Worm (Caenorhabditis elegans) whole organism, young adult: Measurements from ENCODE around the gene F09F7.5.
A peak's percentile ranks its signal among the peaks of the same experiment; 100 is the strongest.

ENCODE experiments used
- B0336.3 ChIP-seq: fragments of 200-800 bp; sonication (Bioruptor generic); IDR thresholded peaks from 2 replicates; pipeline ENCODE4 v1.3.6; 2022; ENCODE audit warnings: missing genetic modification characterization, missing compliant biosample characterization
- C06A6.2 ChIP-seq: fragments of 200-800 bp; sonication (Bioruptor generic); conservative IDR thresholded peaks from 2 replicates; pipeline ENCODE4 v1.3.6; 2022; ENCODE audit warnings: missing genetic modification characterization, missing compliant biosample characterization
- F10E7.11 ChIP-seq: sonication (generic microtip); optimal IDR thresholded peaks from 2 replicates; lab custom pipeline; 2017; ENCODE audit warnings: mild to moderate bottlenecking, missing genetic modification characterization, moderate library complexity, missing compliant biosample characterization
- F33H1.4 ChIP-seq: fragments of 200-800 bp; sonication (Bioruptor generic); IDR thresholded peaks from 2 replicates; pipeline ENCODE4 v1.3.6; 2022; ENCODE audit warnings: missing genetic modification reagents, missing genetic modification characterization, missing compliant biosample characterization
- F39B2.1 ChIP-seq: fragments of 200-800 bp; sonication (Bioruptor generic); IDR thresholded peaks from 2 replicates; pipeline ENCODE4 v1.3.6; 2022; ENCODE audit warnings: missing genetic modification reagents, missing genetic modification characterization, missing compliant biosample characterization
- F57C9.4 ChIP-seq: sonication (generic microtip); optimal IDR thresholded peaks from 2 replicates; lab custom pipeline; 2017; ENCODE audit warnings: mild to moderate bottlenecking, missing genetic modification characterization, missing compliant biosample characterization
- K12H6.12 ChIP-seq: fragments of 200-800 bp; sonication (Bioruptor generic); optimal IDR thresholded peaks from 2 replicates; lab custom pipeline; 2018; ENCODE audit warnings: mild to moderate bottlenecking, missing genetic modification characterization, missing compliant biosample characterization
- Y53G8AR.9 ChIP-seq: fragments of 200-800 bp; sonication (Bioruptor generic); conservative IDR thresholded peaks from 2 replicates; pipeline ENCODE4 v1.3.6; 2022; ENCODE audit warnings: missing genetic modification reagents, missing genetic modification characterization, missing compliant biosample characterization
- Y56A3A.18 ChIP-seq: fragments of 200-800 bp; sonication (Bioruptor generic); IDR thresholded peaks from 2 replicates; pipeline ENCODE4 v1.3.6; 2022; ENCODE audit warnings: missing genetic modification reagents, missing genetic modification characterization, missing compliant biosample characterization
- Y67H2A.10 ChIP-seq: fragments of 200-800 bp; sonication (Bioruptor generic); conservative IDR thresholded peaks from 2 replicates; pipeline ENCODE4 v1.3.6; 2022; ENCODE audit warnings: missing genetic modification reagents, missing genetic modification characterization, missing compliant biosample characterization
- Y95B8A.8 ChIP-seq: fragments of 200-800 bp; sonication (Bioruptor generic); IDR thresholded peaks from 2 replicates; pipeline ENCODE4 v1.3.6; 2022; ENCODE audit warnings: missing genetic modification reagents, missing genetic modification characterization, missing compliant biosample characterization
- ZK185.1 ChIP-seq: sonication (generic microtip); optimal IDR thresholded peaks from 2 replicates; lab custom pipeline; 2016; ENCODE audit warnings: mild to moderate bottlenecking, missing genetic modification characterization, missing compliant biosample characterization; ENCODE audit not compliant: poor library complexity, severe bottlenecking
- akir-1 ChIP-seq: fragments of 200-800 bp; sonication (Bioruptor generic); optimal IDR thresholded peaks from 2 replicates; lab custom pipeline; 2018; ENCODE audit warnings: mild to moderate bottlenecking, missing genetic modification characterization, moderate library complexity, missing compliant biosample characterization
- aptf-3 ChIP-seq: fragments of 200-800 bp; sonication (Bioruptor generic); IDR thresholded peaks from 2 replicates; pipeline ENCODE4 v1.3.6; 2022; ENCODE audit warnings: missing genetic modification characterization, missing compliant biosample characterization
- atf-7 ChIP-seq: sonication (generic microtip); optimal IDR thresholded peaks from 2 replicates; lab custom pipeline; 2017; ENCODE audit warnings: mild to moderate bottlenecking, missing genetic modification characterization, missing compliant biosample characterization
- attf-3 ChIP-seq: fragments of 200-800 bp; sonication (Bioruptor generic); conservative IDR thresholded peaks from 2 replicates; pipeline ENCODE4 v1.3.6; 2022; ENCODE audit warnings: missing genetic modification reagents, missing genetic modification characterization, missing compliant biosample characterization
- attf-5 ChIP-seq: fragments of 200-800 bp; sonication (Bioruptor generic); optimal IDR thresholded peaks from 2 replicates; lab custom pipeline; 2018; ENCODE audit warnings: mild to moderate bottlenecking, missing genetic modification characterization, missing compliant biosample characterization
- ccch-3 ChIP-seq: fragments of 200-800 bp; sonication (Bioruptor generic); optimal IDR thresholded peaks from 2 replicates; lab custom pipeline; 2018; ENCODE audit warnings: mild to moderate bottlenecking, missing genetic modification characterization, missing compliant biosample characterization
- cebp-1 ChIP-seq, 2 experiments: fragments of 200-800 bp in 1 of 2; sonication (Bioruptor generic) in 1 of 2; sonication (generic microtip) in 1 of 2; IDR thresholded peaks in 1 of 2; optimal IDR thresholded peaks in 1 of 2; 2 replicates each; pipeline versions ENCODE4 v1.3.6 to Lab custom; 2017 to 2022; ENCODE audit warnings: missing compliant biosample characterization in 2 of 2, missing genetic modification characterization in 2 of 2, mild to moderate bottlenecking in 1 of 2, missing genetic modification reagents in 1 of 2, moderate library complexity in 1 of 2
- chd-7 ChIP-seq: sonication (generic microtip); optimal IDR thresholded peaks from 2 replicates; lab custom pipeline; 2016; ENCODE audit warnings: mild to moderate bottlenecking, missing genetic modification characterization, moderate library complexity, missing compliant biosample characterization
- dpff-1 ChIP-seq: sonication (generic microtip); optimal IDR thresholded peaks from 2 replicates; lab custom pipeline; 2017; ENCODE audit warnings: mild to moderate bottlenecking, missing genetic modification characterization, missing compliant biosample characterization
- dpl-1 ChIP-seq: fragments of 150-350 bp; optimal IDR thresholded peaks from 2 replicates; lab custom pipeline; 2014; ENCODE audit warnings: missing biosample characterization, missing genetic modification reagents, missing genetic modification characterization
- egl-44 ChIP-seq: fragments of 200-800 bp; sonication (Bioruptor generic); IDR thresholded peaks from 2 replicates; pipeline ENCODE4 v1.3.6; 2022; ENCODE audit warnings: missing genetic modification reagents, missing genetic modification characterization, missing compliant biosample characterization
- ets-4 ChIP-seq: fragments of 200-800 bp; sonication (Bioruptor generic); optimal IDR thresholded peaks from 2 replicates; lab custom pipeline; 2018; ENCODE audit warnings: mild to moderate bottlenecking, missing genetic modification characterization, missing compliant biosample characterization
- hmg-1.2 ChIP-seq: fragments of 200-800 bp; sonication (Bioruptor generic); IDR thresholded peaks from 2 replicates; pipeline ENCODE4 v1.3.6; 2022; ENCODE audit warnings: missing genetic modification reagents, missing genetic modification characterization, missing compliant biosample characterization
- hsf-1 ChIP-seq: fragments of 200-800 bp; sonication (Bioruptor generic); IDR thresholded peaks from 2 replicates; pipeline ENCODE4 v1.3.6; 2022; ENCODE audit warnings: missing genetic modification reagents, missing genetic modification characterization, missing compliant biosample characterization
- let-607 ChIP-seq, 2 experiments: fragments of 200-800 bp in 1 of 2; sonication (Bioruptor generic) in 1 of 2; sonication (generic microtip) in 1 of 2; optimal IDR thresholded peaks; 2 replicates each; lab custom pipeline; 2016 to 2018; ENCODE audit warnings: mild to moderate bottlenecking in 2 of 2, missing compliant biosample characterization in 2 of 2, missing genetic modification characterization in 2 of 2, moderate library complexity in 2 of 2, missing genotype in 1 of 2
- lin-26 ChIP-seq: fragments of 200-800 bp; sonication (Bioruptor generic); IDR thresholded peaks from 2 replicates; pipeline ENCODE4 v1.3.6; 2022; ENCODE audit warnings: missing genetic modification reagents, missing genetic modification characterization, missing compliant biosample characterization
- lin-35 ChIP-seq, 3 experiments: fragments of 150-350 bp in 2 of 3; sonication (generic microtip) in 1 of 3; optimal IDR thresholded peaks; 2 replicates each; lab custom pipeline; 2014 to 2018; ENCODE audit warnings: missing biosample characterization in 3 of 3, missing genetic modification characterization in 3 of 3, missing genetic modification reagents in 3 of 3
- lin-40 ChIP-seq: sonication (generic microtip); optimal IDR thresholded peaks from 2 replicates; lab custom pipeline; 2016; ENCODE audit warnings: missing genetic modification characterization, mild to moderate bottlenecking, missing compliant biosample characterization, missing genotype, missing genetic modification reagents
- lir-1 ChIP-seq: fragments of 200-800 bp; sonication (Bioruptor generic); conservative IDR thresholded peaks from 2 replicates; pipeline ENCODE4 v1.3.6; 2022; ENCODE audit warnings: missing genetic modification reagents, missing genetic modification characterization, missing compliant biosample characterization
- madf-6 ChIP-seq: fragments of 200-800 bp; sonication (Bioruptor generic); IDR thresholded peaks from 2 replicates; pipeline ENCODE4 v1.3.6; 2022; ENCODE audit warnings: missing genetic modification reagents, missing genetic modification characterization, missing compliant biosample characterization
- mes-4 ChIP-seq: sonication (generic microtip); optimal IDR thresholded peaks from 2 replicates; lab custom pipeline; 2016; ENCODE audit warnings: missing genotype, missing genetic modification characterization, missing compliant biosample characterization
- nfyb-1 ChIP-seq: fragments of 200-800 bp; sonication (Bioruptor generic); IDR thresholded peaks from 2 replicates; pipeline ENCODE4 v1.3.6; 2022; ENCODE audit warnings: missing genetic modification reagents, missing genetic modification characterization, missing compliant biosample characterization
- nhr-80 ChIP-seq: sonication (generic microtip); optimal IDR thresholded peaks from 2 replicates; lab custom pipeline; 2016; ENCODE audit warnings: missing genetic modification characterization, missing compliant biosample characterization
- snpc-1.3 ChIP-seq: sonication (generic microtip); optimal IDR thresholded peaks from 2 replicates; lab custom pipeline; 2017; ENCODE audit warnings: missing genetic modification characterization, mild to moderate bottlenecking, missing compliant biosample characterization, antibody characterized with exemption, moderate library complexity, missing genotype, missing genetic modification reagents; ENCODE audit not compliant: insufficient read depth
- snpc-3.4 ChIP-seq: sonication (generic microtip); optimal IDR thresholded peaks from 2 replicates; lab custom pipeline; 2017; ENCODE audit warnings: missing genetic modification characterization, mild to moderate bottlenecking, missing compliant biosample characterization, antibody characterized with exemption, moderate library complexity, missing genotype, missing genetic modification reagents
- snpc-4 ChIP-seq, 5 experiments: fragments of 150-350 bp in 1 of 5; sonication (generic microtip) in 4 of 5; optimal IDR thresholded peaks; 2 replicates each; lab custom pipeline; 2014 to 2018; ENCODE audit warnings: missing genetic modification characterization in 5 of 5, missing biosample characterization in 3 of 5, antibody characterized with exemption in 2 of 5, mild to moderate bottlenecking in 2 of 5, missing compliant biosample characterization in 2 of 5, missing genotype in 2 of 5, moderate library complexity in 2 of 5, missing genetic modification reagents in 1 of 5
- somi-1 ChIP-seq: fragments of 200-800 bp; sonication (Bioruptor generic); optimal IDR thresholded peaks from 2 replicates; lab custom pipeline; 2018; ENCODE audit warnings: mild to moderate bottlenecking, missing genetic modification characterization, missing compliant biosample characterization
- tbp1 ChIP-seq: fragments of 200-800 bp; sonication (Bioruptor generic); optimal IDR thresholded peaks from 2 replicates; lab custom pipeline; 2018; ENCODE audit warnings: mild to moderate bottlenecking, missing genetic modification characterization, missing compliant biosample characterization
- unc-130 ChIP-seq: sonication (generic microtip); optimal IDR thresholded peaks from 2 replicates; lab custom pipeline; 2016; ENCODE audit warnings: missing genetic modification reagents, missing genetic modification characterization, missing compliant biosample characterization
- unc-62 ChIP-seq: fragments of 150-350 bp; optimal IDR thresholded peaks from 2 replicates; lab custom pipeline; 2014; ENCODE audit warnings: missing biosample characterization, missing genetic modification reagents, missing genetic modification characterization
- zfh-2 ChIP-seq: fragments of 200-800 bp; sonication (Bioruptor generic); conservative IDR thresholded peaks from 2 replicates; pipeline ENCODE4 v1.3.6; 2022; ENCODE audit warnings: missing genetic modification reagents, missing genetic modification characterization, missing compliant biosample characterization
- ztf-22 ChIP-seq: fragments of 200-800 bp; sonication (Bioruptor generic); optimal IDR thresholded peaks from 2 replicates; lab custom pipeline; 2018; ENCODE audit warnings: mild to moderate bottlenecking, missing genetic modification characterization, moderate library complexity, missing compliant biosample characterization

The F09F7.5 gene

DNA sequence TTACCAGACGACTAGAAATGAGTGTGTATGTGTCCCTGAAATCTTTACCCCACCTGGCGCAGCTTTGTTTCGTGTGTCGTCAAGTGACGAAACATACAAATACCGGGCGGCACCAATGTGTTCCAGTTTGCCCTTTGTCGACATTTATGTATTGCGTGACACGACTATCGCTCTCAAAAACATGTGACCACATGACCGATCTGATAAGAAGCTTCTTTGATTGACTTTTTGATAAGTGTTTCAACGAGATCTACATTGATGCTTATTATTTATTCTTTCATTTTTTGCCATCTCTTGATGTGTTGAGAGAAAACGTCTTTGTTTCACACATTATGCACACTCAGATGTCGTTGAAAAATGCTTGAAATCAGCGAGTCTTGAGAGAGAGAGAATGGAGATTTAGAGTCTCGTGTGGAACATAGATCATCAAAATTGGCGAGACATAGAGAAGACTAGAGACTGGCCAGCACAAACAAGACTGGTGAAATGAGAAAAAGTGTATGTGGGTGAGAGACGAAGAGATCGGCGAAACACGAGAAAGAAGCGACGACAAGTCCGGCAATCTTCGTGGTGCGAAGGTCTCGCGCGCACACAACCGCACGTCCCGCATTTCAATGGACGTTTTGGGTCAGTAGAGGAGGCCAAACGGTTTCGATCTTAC is 43.7 kb upstream of the F09F7.5 start:
- TF ChIP-seq unc-62 (GFP tag; lab: Kevin White, UChicago) = peak; percentile 68
- TF ChIP-seq ZK185.1 (tag; lab: Kevin White, UChicago) = peak; percentile 14
- TF ChIP-seq ztf-22 (GFP tag; lab: Kevin White, UChicago) = peak; percentile 31
- TF ChIP-seq Y95B8A.8 (GFP tag; lab: Robert Waterston, UW) = peak; percentile 58
- TF ChIP-seq K12H6.12 (tag; lab: Kevin White, UChicago) = peak; percentile 39
- peak; percentile 72 for TF ChIP-seq zfh-2 (GFP tag; lab: Robert Waterston, UW)
- peak; percentile 10; the same call in 1 of the 2 replicates for TF ChIP-seq nfyb-1 (GFP tag; lab: Robert Waterston, UW)
- TF ChIP-seq ets-4 (GFP tag; lab: Kevin White, UChicago) = peak; percentile 36
- TF ChIP-seq lin-40 = peak; percentile 42
- no peak for TF ChIP-seq F57C9.4 (tag; lab: Kevin White, UChicago)
- TF ChIP-seq tbp1 (GFP tag; lab: Kevin White, UChicago) = peak; percentile 31
- peak; percentile 30 for TF ChIP-seq chd-7 (tag; lab: Kevin White, UChicago)
- peak in 1 of 2 experiments; percentile 29 for TF ChIP-seq let-607 (tag; optimal IDR thresholded peaks at IDR 0.05; lab: Kevin White, UChicago)
- TF ChIP-seq snpc-3.4 (tag; lab: Kevin White, UChicago) = no peak
- peak; percentile 9; the same call in 1 of the 2 replicates for TF ChIP-seq lin-26 (GFP tag; lab: Robert Waterston, UW)
- peak; percentile 33 for TF ChIP-seq attf-5 (GFP tag; lab: Kevin White, UChicago)
- peak; percentile 46 for TF ChIP-seq cebp-1 (GFP tag; IDR thresholded peaks at IDR 0.05; lab: Robert Waterston, UW)
- TF ChIP-seq cebp-1 (tag; optimal IDR thresholded peaks at IDR 0.05; lab: Kevin White, UChicago) = peak; percentile 70
- TF ChIP-seq F39B2.1 (GFP tag; lab: Robert Waterston, UW) = no peak
- peak; percentile 67; the same call in 1 of the 2 replicates for TF ChIP-seq hmg-1.2 (GFP tag; lab: Robert Waterston, UW)
- TF ChIP-seq dpff-1 = no peak
- 0 out of 2 replicates have a peak, but pooled peaks have one; percentile 19 for TF ChIP-seq attf-3 (GFP tag; lab: Robert Waterston, UW)
- peak; percentile 40; the same call in 1 of the 2 replicates for TF ChIP-seq C06A6.2
- TF ChIP-seq nhr-80 = peak; percentile 88
- TF ChIP-seq somi-1 = peak; percentile 18
- no peak for TF ChIP-seq snpc-4 (GFP tag; optimal IDR thresholded peaks at IDR 0.05; lab: Kevin White, UChicago)
- peak in 3 of 4 experiments; percentile 17 to 46 (median 34) for TF ChIP-seq snpc-4 (tag; optimal IDR thresholded peaks at IDR 0.05; lab: Kevin White, UChicago)
- TF ChIP-seq B0336.3 (GFP tag; lab: Robert Waterston, UW) = peak; percentile 67
- TF ChIP-seq hsf-1 = no peak
- peak; percentile 56 for TF ChIP-seq atf-7 (tag; lab: Kevin White, UChicago)
- TF ChIP-seq egl-44 = no peak
- peak in 1 of 3 experiments; percentile 16 for TF ChIP-seq lin-35 (GFP tag; optimal IDR thresholded peaks at IDR 0.05; lab: Kevin White, UChicago)
- TF ChIP-seq Y53G8AR.9 = peak; percentile 59
- no peak for TF ChIP-seq F10E7.11 (tag; lab: Kevin White, UChicago)

DNA sequence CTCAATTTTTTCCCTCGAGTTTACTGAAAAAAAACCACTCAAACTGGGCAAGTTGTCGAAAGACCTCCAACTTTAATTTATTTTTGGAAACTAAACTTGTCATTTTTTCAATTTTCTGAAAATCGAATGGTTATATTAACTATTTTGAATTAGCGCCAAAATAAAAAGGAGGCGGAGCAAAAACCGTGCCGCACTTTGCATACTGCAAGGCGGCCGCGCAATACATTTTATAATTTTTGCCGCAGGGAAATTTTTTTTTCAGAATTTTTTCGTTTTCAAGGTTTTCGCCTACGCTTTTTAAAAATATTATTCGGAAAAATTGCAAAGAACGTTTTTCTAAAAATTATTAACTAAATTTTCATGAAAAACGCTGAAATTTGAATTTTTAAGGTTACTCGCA is 43.1 kb upstream of the F09F7.5 start:
- TF ChIP-seq dpl-1 (GFP tag; lab: Kevin White, UChicago) (peak; percentile 64), B0336.3 (GFP tag; lab: Robert Waterston, UW) (no peak), Y56A3A.18 (GFP tag; lab: Robert Waterston, UW) (no peak), lin-35 (GFP tag; optimal IDR thresholded peaks at IDR 0.05; lab: Kevin White, UChicago) (peak in 1 of 3 experiments; percentile 36), madf-6 (GFP tag; lab: Robert Waterston, UW) (peak; percentile 69; the same call in 1 of the 2 replicates), zfh-2 (GFP tag; lab: Robert Waterston, UW) (no peak), snpc-3.4 (tag; lab: Kevin White, UChicago) (peak; percentile 5), lir-1 (GFP tag; lab: Robert Waterston, UW) (no peak), snpc-1.3 (tag; lab: Kevin White, UChicago) (peak; percentile 35), aptf-3 (no peak), hmg-1.2 (GFP tag; lab: Robert Waterston, UW) (0 out of 2 replicates have a peak, but pooled peaks have one; percentile 5), Y67H2A.10 (GFP tag; lab: Robert Waterston, UW) (no peak), mes-4 (tag; lab: Kevin White, UChicago) (no peak), F33H1.4 (GFP tag; lab: Robert Waterston, UW) (peak; percentile 55; the same call in 1 of the 2 replicates), unc-130 (GFP tag; lab: Kevin White, UChicago) (no peak), akir-1 (GFP tag; lab: Kevin White, UChicago) (no peak), hsf-1 (no peak), ccch-3 (no peak)
